Worm (Caenorhabditis elegans): ENCODE results near the gene nkb-3.

The nkb-3 gene

DNA sequence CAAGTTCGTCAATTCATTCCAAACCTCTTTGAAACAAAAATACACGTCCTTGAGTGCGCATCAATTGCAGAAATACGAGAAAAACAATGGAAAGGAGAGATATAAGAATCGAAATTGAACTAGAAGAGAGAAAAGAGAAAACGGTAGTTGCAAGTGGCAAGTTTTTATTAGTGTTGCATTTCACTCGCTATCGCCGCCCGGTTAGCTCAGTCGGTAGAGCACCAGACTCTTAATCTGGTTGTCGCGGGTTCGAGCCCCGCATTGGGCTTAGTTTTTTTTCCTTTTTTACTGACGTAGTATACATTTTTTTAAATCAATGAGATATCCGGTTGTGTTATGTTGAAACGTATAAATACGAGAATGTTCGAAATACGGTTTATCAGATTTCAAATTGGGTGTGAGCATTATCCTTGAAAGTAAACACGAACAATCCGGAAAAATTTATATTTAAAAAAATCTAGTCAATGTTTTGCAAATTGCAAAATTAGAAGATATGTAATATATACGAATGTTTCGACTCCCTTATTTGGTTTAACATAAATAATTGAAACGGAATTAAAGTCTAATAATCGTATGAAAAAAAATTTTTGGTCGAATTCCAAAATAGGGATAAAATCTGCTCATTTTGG, 11.2 kb upstream of the nkb-3 start (continued):
- TF ChIP-seq set-16 (GFP tag; IDR thresholded peaks at IDR 0.05) (no peak), mes-2 (tag; optimal IDR thresholded peaks at IDR 0.05; ENCODE audit: poor library complexity, severe bottlenecking) (no peak), ztf-7 (tag; optimal IDR thresholded peaks at IDR 0.05) (no peak), hlh-30 (tag; optimal IDR thresholded peaks at IDR 0.05; ENCODE audit: insufficient read depth) (peak; percentile 30), duxl-1 (tag; optimal IDR thresholded peaks at IDR 0.05; ENCODE audit: poor library complexity) (peak; percentile 70)

- no peak for TF ChIP-seq nhr-11 (tag; optimal IDR thresholded peaks at IDR 0.05)
- TF ChIP-seq set-16 (GFP tag; IDR thresholded peaks at IDR 0.05), result peak; percentile 83
- TF ChIP-seq hlh-11 (tag; optimal IDR thresholded peaks at IDR 0.05), result peak; percentile 44
- TF ChIP-seq dmd-6 (GFP tag; IDR thresholded peaks at IDR 0.05), result 0 out of 2 replicates have a peak, but pooled peaks have one; percentile 7
- peak; percentile 23 for TF ChIP-seq ama-1 (optimal IDR thresholded peaks at IDR 0.05)
- TF ChIP-seq nhr-25 (tag; optimal IDR thresholded peaks at IDR 0.05; ENCODE audit: borderline replicate concordance, insufficient read depth), result no peak
- 0 out of 2 replicates have a peak, but pooled peaks have one; percentile 28 for TF ChIP-seq lin-1 (GFP tag; IDR thresholded peaks at IDR 0.05)
- TF ChIP-seq daf-16 (GFP tag; optimal IDR thresholded peaks at IDR 0.05), result no peak
- TF ChIP-seq daf-16 (tag; optimal IDR thresholded peaks at IDR 0.05), result peak; percentile 15
- peak; percentile 26 for TF ChIP-seq pqm-1 (tag; optimal IDR thresholded peaks at IDR 0.05)
- TF ChIP-seq unc-62 (GFP tag; optimal IDR thresholded peaks at IDR 0.05 in 1 of 2), result peak in 1 of 2 experiments; percentile 78
- no peak for TF ChIP-seq unc-62 (tag; optimal IDR thresholded peaks at IDR 0.05)
- TF ChIP-seq nhr-28 (tag; optimal IDR thresholded peaks at IDR 0.05), result peak; percentile 65
These were observed 5.2 kb upstream of the nkb-3 start for ce11 chrX:13775508-13775907.

- TF ChIP-seq pqm-1 (tag; optimal IDR thresholded peaks at IDR 0.05), result peak; percentile 62
- peak; percentile 76 for TF ChIP-seq dmd-6 (GFP tag; IDR thresholded peaks at IDR 0.05)
- TF ChIP-seq dve-1 (tag; optimal IDR thresholded peaks at IDR 0.05; ENCODE audit: insufficient read depth), result peak; percentile 25
- TF ChIP-seq hlh-11 (tag; optimal IDR thresholded peaks at IDR 0.05), result peak; percentile 41
- no peak for TF ChIP-seq aly-2 (tag; optimal IDR thresholded peaks at IDR 0.05)
- no peak for TF ChIP-seq ceh-82 (tag; optimal IDR thresholded peaks at IDR 0.05)
- TF ChIP-seq nhr-28 (tag; optimal IDR thresholded peaks at IDR 0.05), result peak; percentile 64
- TF ChIP-seq unc-62 (GFP tag; optimal IDR thresholded peaks at IDR 0.05 in 1 of 2), result peak in 1 of 2 experiments; percentile 9
- TF ChIP-seq unc-62 (tag; optimal IDR thresholded peaks at IDR 0.05), result no peak
These were observed 3.8 kb upstream of the nkb-3 start for ce11 chrX:13774144-13774543.

ce11 chrX:13772734-13773133, 2.4 kb upstream of the nkb-3 start:
- TF ChIP-seq nhr-48 (tag; optimal IDR thresholded peaks at IDR 0.05) (peak; percentile 25), php-3 (GFP tag; IDR thresholded peaks at IDR 0.05) (peak; percentile 67), lin-39 (tag; optimal IDR thresholded peaks at IDR 0.05) (no peak), tra-1 (GFP tag; IDR thresholded peaks at IDR 0.05) (no peak; the same call in 1 of the 2 replicates), nhr-28 (tag; optimal IDR thresholded peaks at IDR 0.05) (peak; percentile 78), egl-27 (tag; optimal IDR thresholded peaks at IDR 0.05) (no peak), ceh-32 (tag; optimal IDR thresholded peaks at IDR 0.05; ENCODE audit: poor library complexity) (no peak), saeg-2 (GFP tag; IDR thresholded peaks at IDR 0.05) (no peak), lin-13 (GFP tag; optimal IDR thresholded peaks at IDR 0.05) (no peak), mxl-2 (GFP tag; conservative IDR thresholded peaks at IDR 0.05) (no peak), zip-11 (GFP tag; IDR thresholded peaks at IDR 0.05) (no peak), dve-1 (tag; optimal IDR thresholded peaks at IDR 0.05; ENCODE audit: insufficient read depth) (peak; percentile 63), mdl-1 (tag; optimal IDR thresholded peaks at IDR 0.05) (peak in 1 of 2 experiments; percentile 13), skn-1 (tag; optimal IDR thresholded peaks at IDR 0.05) (no peak), T26A8.4 (GFP tag; IDR thresholded peaks at IDR 0.05) (no peak), daf-12 (tag; optimal IDR thresholded peaks at IDR 0.05) (no peak), pqm-1 (tag; optimal IDR thresholded peaks at IDR 0.05) (peak; percentile 93), daf-16 (GFP tag; optimal IDR thresholded peaks at IDR 0.05) (no peak), daf-16 (tag; optimal IDR thresholded peaks at IDR 0.05) (peak; percentile 59), zag-1 (tag; optimal IDR thresholded peaks at IDR 0.05) (no peak), dmd-6 (GFP tag; IDR thresholded peaks at IDR 0.05) (peak; percentile 86), F37D6.2 (tag; optimal IDR thresholded peaks at IDR 0.05) (no peak), nhr-11 (tag; optimal IDR thresholded peaks at IDR 0.05) (no peak), hlh-11 (tag; optimal IDR thresholded peaks at IDR 0.05) (peak; percentile 55), hmg-1.1 (GFP tag; IDR thresholded peaks at IDR 0.05) (no peak), gei-8 (GFP tag; optimal IDR thresholded peaks at IDR 0.05) (no peak), nhr-77 (tag; optimal IDR thresholded peaks at IDR 0.05) (peak; percentile 71), mes-2 (tag; optimal IDR thresholded peaks at IDR 0.05; ENCODE audit: poor library complexity, severe bottlenecking) (peak; percentile 27), lin-1 (GFP tag; IDR thresholded peaks at IDR 0.05) (no peak)
